Fruit fly (Drosophila melanogaster) whole organism, prepupa: ENCODE data around the gene Grip.

Experiments used
- Blimp-1 ChIP-seq: fragments of 200-800 bp; sonication (Bioruptor generic); optimal IDR thresholded peaks from 3 replicates; lab custom pipeline; 2017; ENCODE audit warnings: missing biosample characterization, missing genetic modification characterization, mild to moderate bottlenecking, moderate library complexity, missing genetic modification reagents
- CG10631 ChIP-seq: fragments of 200-800 bp; sonication (Bioruptor generic); optimal IDR thresholded peaks from 2 replicates; lab custom pipeline; 2016; ENCODE audit warnings: missing biosample characterization, missing genetic modification characterization
- CG10669 ChIP-seq: fragments of 200-800 bp; sonication (Bioruptor generic); optimal IDR thresholded peaks from 3 replicates; lab custom pipeline; 2018; ENCODE audit warnings: missing biosample characterization, mild to moderate bottlenecking, missing genetic modification characterization, moderate library complexity
- CG11294 ChIP-seq: fragments of 200-800 bp; sonication (Bioruptor generic); IDR thresholded peaks from 2 replicates; pipeline ENCODE4 v1.3.6; 2022; ENCODE audit warnings: missing biosample characterization, missing genetic modification characterization
- CG11762 ChIP-seq: fragments of 200-800 bp; sonication (Bioruptor generic); optimal IDR thresholded peaks from 3 replicates; lab custom pipeline; 2016; ENCODE audit warnings: missing biosample characterization, missing genetic modification characterization; ENCODE audit not compliant: insufficient read depth
- CG11902 ChIP-seq: fragments of 200-800 bp; sonication (Bioruptor generic); optimal IDR thresholded peaks from 3 replicates; lab custom pipeline; 2016; ENCODE audit warnings: missing biosample characterization, missing genetic modification characterization
- CG15336 ChIP-seq: fragments of 200-800 bp; sonication (Bioruptor generic); IDR thresholded peaks from 2 replicates; pipeline ENCODE4 v1.3.6; 2022; ENCODE audit warnings: missing biosample characterization, missing genetic modification characterization
- CG1621 ChIP-seq: fragments of 200-800 bp; sonication (Bioruptor generic); optimal IDR thresholded peaks from 3 replicates; lab custom pipeline; 2018; ENCODE audit warnings: missing biosample characterization, mild to moderate bottlenecking, missing genetic modification characterization
- CG3032 ChIP-seq: fragments of 200-800 bp; optimal IDR thresholded peaks from 2 replicates; lab custom pipeline; 2019; ENCODE audit warnings: missing biosample characterization, mild to moderate bottlenecking, missing genetic modification characterization, moderate library complexity
- CG32006 ChIP-seq: fragments of 200-800 bp; sonication (Bioruptor generic); optimal IDR thresholded peaks from 3 replicates; lab custom pipeline; 2017; ENCODE audit warnings: missing biosample characterization, mild to moderate bottlenecking, missing genetic modification characterization
- CG34406 ChIP-seq: fragments of 200-800 bp; sonication (Bioruptor generic); optimal IDR thresholded peaks from 3 replicates; lab custom pipeline; 2016; ENCODE audit warnings: missing biosample characterization, missing genetic modification characterization
- CG3919 ChIP-seq: fragments of 200-800 bp; sonication (Bioruptor generic); optimal IDR thresholded peaks from 3 replicates; lab custom pipeline; 2016; ENCODE audit warnings: missing biosample characterization, missing genetic modification characterization
- CG4318 ChIP-seq: fragments of 200-800 bp; sonication (Bioruptor generic); optimal IDR thresholded peaks from 3 replicates; lab custom pipeline; 2017; ENCODE audit warnings: missing biosample characterization, mild to moderate bottlenecking, missing genetic modification characterization
- CG6163 ChIP-seq: fragments of 200-800 bp; sonication (Bioruptor generic); IDR thresholded peaks from 3 replicates; pipeline ENCODE4 v1.3.6; 2022; ENCODE audit warnings: missing biosample characterization, missing genetic modification characterization
- CG6276 ChIP-seq: fragments of 200-800 bp; sonication (Bioruptor generic); optimal IDR thresholded peaks from 2 replicates; lab custom pipeline; 2017; ENCODE audit warnings: missing biosample characterization, mild to moderate bottlenecking, missing genetic modification characterization
- CG6792 ChIP-seq: fragments of 200-800 bp; sonication (Bioruptor generic); optimal IDR thresholded peaks from 3 replicates; lab custom pipeline; 2016; ENCODE audit warnings: missing biosample characterization, missing genetic modification characterization
- CG6854 ChIP-seq: fragments of 200-800 bp; sonication (Bioruptor generic); optimal IDR thresholded peaks from 2 replicates; lab custom pipeline; 2017; ENCODE audit warnings: missing biosample characterization, mild to moderate bottlenecking, missing genetic modification characterization
- CG7368 ChIP-seq: fragments of 200-800 bp; sonication (Bioruptor generic); optimal IDR thresholded peaks from 3 replicates; lab custom pipeline; 2016; ENCODE audit warnings: missing biosample characterization, missing genetic modification characterization
- CG8119 ChIP-seq: fragments of 200-800 bp; sonication (Bioruptor generic); IDR thresholded peaks from 3 replicates; pipeline ENCODE4 v1.3.6; 2022; ENCODE audit warnings: missing biosample characterization, missing genetic modification characterization
- CG8632 ChIP-seq: fragments of 200-800 bp; sonication (Bioruptor generic); optimal IDR thresholded peaks from 3 replicates; lab custom pipeline; 2016; ENCODE audit warnings: missing biosample characterization, missing genetic modification characterization
- CG9139 ChIP-seq: fragments of 200-800 bp; sonication (Bioruptor generic); optimal IDR thresholded peaks from 3 replicates; lab custom pipeline; 2017; ENCODE audit warnings: missing biosample characterization, mild to moderate bottlenecking, missing genetic modification characterization
- Eip75B ChIP-seq: fragments of 200-800 bp; sonication (Bioruptor generic); optimal IDR thresholded peaks from 3 replicates; lab custom pipeline; 2016; ENCODE audit warnings: missing biosample characterization, missing genetic modification characterization
- Eip78C ChIP-seq: fragments of 200-800 bp; sonication (Bioruptor generic); peaks from one replicate; lab custom pipeline; 2016; ENCODE audit warnings: missing biosample characterization, missing genetic modification characterization
- Eip93F ChIP-seq: fragments of 200-800 bp; sonication (Bioruptor generic); optimal IDR thresholded peaks from 2 replicates; lab custom pipeline; 2016; ENCODE audit warnings: missing biosample characterization, mild to moderate bottlenecking, missing genetic modification characterization
- Ets21C ChIP-seq: fragments of 200-800 bp; sonication (Bioruptor generic); optimal IDR thresholded peaks from 3 replicates; lab custom pipeline; 2016; ENCODE audit warnings: missing biosample characterization, missing genetic modification characterization
- Gug ChIP-seq: fragments of 200-800 bp; sonication (Bioruptor generic); IDR thresholded peaks from 2 replicates; pipeline ENCODE4 v1.3.6; 2022; ENCODE audit warnings: missing biosample characterization, missing genetic modification characterization
- Hr39 ChIP-seq: fragments of 200-800 bp; sonication (Bioruptor generic); optimal IDR thresholded peaks from 2 replicates; lab custom pipeline; 2016; ENCODE audit warnings: missing biosample characterization, missing genetic modification characterization
- Met ChIP-seq: fragments of 200-800 bp; sonication (Bioruptor generic); optimal IDR thresholded peaks from 3 replicates; lab custom pipeline; 2016; ENCODE audit warnings: missing biosample characterization, missing genetic modification characterization
- OdsH ChIP-seq: fragments of 200-800 bp; sonication (Bioruptor generic); optimal IDR thresholded peaks from 3 replicates; lab custom pipeline; 2016; ENCODE audit warnings: missing biosample characterization, missing genetic modification characterization
- Smox ChIP-seq: fragments of 200-800 bp; sonication (Bioruptor generic); optimal IDR thresholded peaks from 3 replicates; lab custom pipeline; 2016; ENCODE audit warnings: missing biosample characterization, missing genetic modification characterization
- Sox102F ChIP-seq: fragments of 200-800 bp; sonication (Bioruptor generic); optimal IDR thresholded peaks from 2 replicates; lab custom pipeline; 2016; ENCODE audit warnings: missing biosample characterization, mild to moderate bottlenecking, missing genetic modification characterization
- Sox15 ChIP-seq: fragments of 200-800 bp; sonication (Bioruptor generic); optimal IDR thresholded peaks from 3 replicates; lab custom pipeline; 2016; ENCODE audit warnings: missing biosample characterization, missing genetic modification characterization
- achi ChIP-seq: fragments of 200-800 bp; sonication (Bioruptor generic); optimal IDR thresholded peaks from 3 replicates; lab custom pipeline; 2016; ENCODE audit warnings: missing biosample characterization, missing genetic modification characterization
- acj6 ChIP-seq: fragments of 200-800 bp; sonication (Bioruptor generic); optimal IDR thresholded peaks from 3 replicates; lab custom pipeline; 2016; ENCODE audit warnings: missing biosample characterization, missing genetic modification characterization
- dac ChIP-seq: fragments of 200-800 bp; sonication (Bioruptor generic); optimal IDR thresholded peaks from 2 replicates; lab custom pipeline; 2017; ENCODE audit warnings: missing biosample characterization, mild to moderate bottlenecking, missing genetic modification characterization
- dsx ChIP-seq: fragments of 200-800 bp; optimal IDR thresholded peaks from 3 replicates; lab custom pipeline; 2019; ENCODE audit warnings: missing biosample characterization, mild to moderate bottlenecking, missing genetic modification characterization, moderate library complexity; ENCODE audit not compliant: poor library complexity, severe bottlenecking
- eg ChIP-seq: fragments of 200-800 bp; sonication (Bioruptor generic); IDR thresholded peaks from 3 replicates; pipeline ENCODE4 v1.3.6; 2022; ENCODE audit warnings: missing biosample characterization, missing genetic modification characterization
- esn ChIP-seq: fragments of 200-800 bp; sonication (Bioruptor generic); optimal IDR thresholded peaks from 2 replicates; lab custom pipeline; 2016; ENCODE audit warnings: missing biosample characterization, mild to moderate bottlenecking, missing genetic modification characterization, moderate library complexity
- fd59A ChIP-seq: fragments of 200-800 bp; sonication (Bioruptor generic); optimal IDR thresholded peaks from 2 replicates; lab custom pipeline; 2017; ENCODE audit warnings: missing biosample characterization, mild to moderate bottlenecking, missing genetic modification characterization, missing genetic modification reagents
- fd85E ChIP-seq: fragments of 200-800 bp; sonication (Bioruptor generic); optimal IDR thresholded peaks from 3 replicates; lab custom pipeline; 2016; ENCODE audit warnings: missing biosample characterization, missing genetic modification characterization
- fkh ChIP-seq: fragments of 200-800 bp; sonication (Bioruptor generic); optimal IDR thresholded peaks from 3 replicates; lab custom pipeline; 2017; ENCODE audit warnings: missing biosample characterization, mild to moderate bottlenecking, missing genetic modification characterization, moderate library complexity
- net ChIP-seq: fragments of 200-800 bp; sonication (Bioruptor generic); optimal IDR thresholded peaks from 3 replicates; lab custom pipeline; 2016; ENCODE audit warnings: missing biosample characterization, missing genetic modification characterization
- pdm3 ChIP-seq: fragments of 200-800 bp; sonication (Bioruptor generic); optimal IDR thresholded peaks from 3 replicates; lab custom pipeline; 2016; ENCODE audit warnings: missing biosample characterization, missing genetic modification characterization
- salr ChIP-seq, 2 experiments: fragments of 200-800 bp; sonication (Bioruptor generic); optimal IDR thresholded peaks; 3 replicates each; lab custom pipeline; 2016 to 2018; ENCODE audit warnings: missing biosample characterization in 2 of 2, missing genetic modification characterization in 2 of 2, mild to moderate bottlenecking in 1 of 2
- ss ChIP-seq, 2 experiments: fragments of 200-800 bp; sonication (Bioruptor generic); optimal IDR thresholded peaks; 2 replicates in 1 of 2; 3 replicates in 1 of 2; lab custom pipeline; 2017 to 2018; ENCODE audit warnings: mild to moderate bottlenecking in 2 of 2, missing biosample characterization in 2 of 2, missing genetic modification characterization in 2 of 2, moderate library complexity in 1 of 2
- vri ChIP-seq: fragments of 200-800 bp; sonication (Bioruptor generic); optimal IDR thresholded peaks from 3 replicates; lab custom pipeline; 2016; ENCODE audit warnings: missing biosample characterization, mild to moderate bottlenecking, missing genetic modification characterization

The Grip gene

DNA sequence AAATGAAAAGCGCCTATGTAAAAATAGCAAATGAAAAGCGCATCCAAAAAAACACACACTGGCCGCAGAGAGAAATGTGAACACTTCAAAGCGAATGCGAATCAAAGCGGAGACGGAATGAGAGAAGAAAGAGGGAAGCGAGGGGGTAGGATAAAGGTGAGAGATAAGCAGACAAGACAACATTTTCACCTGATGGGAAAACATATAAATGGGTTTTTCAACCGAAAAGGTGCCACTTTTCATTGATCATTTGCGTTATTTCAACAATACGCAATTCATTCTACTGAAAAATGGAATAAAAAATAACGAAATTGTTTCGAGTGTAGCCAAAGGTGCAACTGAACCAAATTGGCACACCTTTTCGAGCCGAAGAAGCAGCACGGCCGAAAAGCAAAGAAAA, 11.0 kb downstream of the Grip start (continued):
- TF ChIP-seq Hr39 (no peak), Gug (GFP tag; lab: Robert Waterston, UW) (no peak), fd59A (GFP tag; lab: Kevin White, UChicago) (no peak), acj6 (GFP tag; lab: Kevin White, UChicago) (no peak), Smox (no peak), achi (no peak), CG8119 (peak; percentile 56; the same call in 2 of the 3 replicates), vri (no peak), CG10631 (GFP tag; lab: Kevin White, UChicago) (no peak), CG11294 (GFP tag; lab: Robert Waterston, UW) (no peak), CG11762 (GFP tag; lab: Kevin White, UChicago) (no peak), CG3919 (no peak), Eip93F (GFP tag; lab: Kevin White, UChicago) (no peak), CG3032 (no peak), fd85E (GFP tag; lab: Kevin White, UChicago) (no peak), CG6854 (no peak), CG4318 (GFP tag; lab: Kevin White, UChicago) (peak; percentile 29), Sox15 (GFP tag; lab: Kevin White, UChicago) (no peak)
- TF ChIP-seq, all 60 proteins: peak for 11

DNA sequence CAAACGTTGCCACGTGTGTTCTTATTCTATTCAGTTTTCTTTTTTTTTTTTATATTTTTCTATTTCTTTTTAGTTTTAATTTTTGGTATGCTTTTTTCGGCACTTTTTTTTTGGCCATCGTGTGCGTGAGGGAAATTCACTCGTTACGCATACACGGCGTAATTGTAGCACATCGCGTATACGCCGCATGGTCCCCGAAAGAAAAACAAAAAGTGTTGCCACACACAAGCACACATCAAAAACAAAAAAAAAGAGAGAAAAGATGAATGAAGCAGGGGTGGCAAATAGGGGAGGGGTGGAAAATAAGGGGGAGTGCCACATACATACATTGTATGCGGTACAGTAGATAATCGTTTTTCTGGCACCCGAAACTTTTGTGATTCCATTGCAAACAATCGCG, 11.7 kb downstream of the Grip start:
- TF ChIP-seq fkh (GFP tag; lab: Kevin White, UChicago) (no peak), CG6276 (peak; percentile 78), CG3032 (no peak), CG9139 (GFP tag; lab: Kevin White, UChicago) (no peak), acj6 (GFP tag; lab: Kevin White, UChicago) (no peak), Ets21C (GFP tag; lab: Kevin White, UChicago) (no peak), CG8119 (peak; percentile 60; the same call in 2 of the 3 replicates), Gug (GFP tag; lab: Robert Waterston, UW) (0 out of 2 replicates have a peak, but pooled peaks have one; percentile 15), CG1621 (no peak), CG11294 (GFP tag; lab: Robert Waterston, UW) (peak; percentile 38; the same call in 1 of the 2 replicates), CG10669 (no peak), eg (GFP tag; lab: Robert Waterston, UW) (peak; percentile 81), CG11762 (GFP tag; lab: Kevin White, UChicago) (no peak), CG6163 (GFP tag; lab: Robert Waterston, UW) (peak; percentile 50; the same call in 2 of the 3 replicates), ss (GFP tag; optimal IDR thresholded peaks at IDR 0.05; lab: Kevin White, UChicago) (no peak), CG15336 (GFP tag; lab: Robert Waterston, UW) (peak; percentile 49; the same call in 1 of the 2 replicates), salr (GFP tag; optimal IDR thresholded peaks at IDR 0.05; lab: Kevin White, UChicago) (no peak)

DNA sequence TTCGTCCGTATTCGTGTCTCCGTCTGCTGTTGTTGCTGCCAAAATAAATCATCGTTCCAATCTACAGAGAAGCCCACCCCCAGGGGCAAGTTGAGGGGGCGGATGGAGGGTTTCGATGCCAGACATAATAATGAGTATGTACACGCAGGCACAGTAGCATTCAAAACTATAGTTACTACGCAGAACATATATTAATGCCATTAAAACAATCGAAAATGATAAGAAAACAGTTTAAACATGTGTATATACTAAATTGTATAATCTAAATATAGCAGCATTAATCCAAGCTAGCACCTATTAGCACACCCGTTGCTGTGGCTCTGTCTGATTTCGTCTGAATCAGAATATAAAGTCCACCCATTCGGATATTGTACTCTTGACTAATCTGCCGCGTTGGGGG, 14.8 kb downstream of the Grip start:
- TF ChIP-seq eg (GFP tag; lab: Robert Waterston, UW) (peak; percentile 80), CG11902 (GFP tag; lab: Kevin White, UChicago) (peak; percentile 72), CG32006 (GFP tag; lab: Kevin White, UChicago) (peak; percentile 65), OdsH (peak; percentile 81), Eip93F (GFP tag; lab: Kevin White, UChicago) (peak; percentile 77), dsx (GFP tag; lab: Kevin White, UChicago) (peak; percentile 62), net (GFP tag; lab: Kevin White, UChicago) (peak; percentile 79), Gug (GFP tag; lab: Robert Waterston, UW) (peak; percentile 71), Eip78C (GFP tag; lab: Kevin White, UChicago) (peak; percentile 95), CG6163 (GFP tag; lab: Robert Waterston, UW) (peak; percentile 85), Eip75B (GFP tag; lab: Kevin White, UChicago) (peak; percentile 79), dac (GFP tag; lab: Kevin White, UChicago) (peak; percentile 20), CG15336 (GFP tag; lab: Robert Waterston, UW) (peak; percentile 82), CG6792 (GFP tag; lab: Kevin White, UChicago) (peak; percentile 86), esn (peak; percentile 88), Sox102F (GFP tag; lab: Kevin White, UChicago) (peak; percentile 85), CG11294 (GFP tag; lab: Robert Waterston, UW) (peak; percentile 72), acj6 (GFP tag; lab: Kevin White, UChicago) (peak; percentile 77), CG8632 (GFP tag; lab: Kevin White, UChicago) (peak; percentile 77), CG7368 (GFP tag; lab: Kevin White, UChicago) (peak; percentile 75), CG6276 (peak; percentile 42), CG9139 (GFP tag; lab: Kevin White, UChicago) (peak; percentile 46), CG4318 (GFP tag; lab: Kevin White, UChicago) (peak; percentile 16), ss (GFP tag; optimal IDR thresholded peaks at IDR 0.05; lab: Kevin White, UChicago) (peak; percentile 65 to 75), Met (GFP tag; lab: Kevin White, UChicago) (peak; percentile 90), Blimp-1 (GFP tag; lab: Kevin White, UChicago) (peak; percentile 68), CG3032 (peak; percentile 65), Sox15 (GFP tag; lab: Kevin White, UChicago) (peak; percentile 68), pdm3 (GFP tag; lab: Kevin White, UChicago) (peak; percentile 79), CG34406 (GFP tag; lab: Kevin White, UChicago) (peak; percentile 77)
